Worm (Caenorhabditis elegans): ENCODE results near the gene fbxa-77.

- TF ChIP-seq lin-11 (tag; optimal IDR thresholded peaks at IDR 0.05) (no peak), rnt-1 (tag; optimal IDR thresholded peaks at IDR 0.05) (no peak), hlh-30 (tag; optimal IDR thresholded peaks at IDR 0.05; ENCODE audit: insufficient read depth) (no peak), unc-55 (GFP tag; optimal IDR thresholded peaks at IDR 0.05) (no peak), K02D7.2 (tag; optimal IDR thresholded peaks at IDR 0.05) (no peak), unc-42 (tag; optimal IDR thresholded peaks at IDR 0.05) (no peak), pax-1 (tag; optimal IDR thresholded peaks at IDR 0.05) (no peak), ama-1 (optimal IDR thresholded peaks at IDR 0.05) (no peak), tbx-2 (tag; optimal IDR thresholded peaks at IDR 0.05) (no peak)
These were observed 48.3 kb downstream of the fbxa-77 start, which contains the start of gene fbxa-28 for ce11 chrIII:1297604-1298003.

All from whole organism, late embryonic.